Fruit fly (Drosophila melanogaster): ENCODE measurements around the gene inaF-C.

inaF-C gene

DNA sequence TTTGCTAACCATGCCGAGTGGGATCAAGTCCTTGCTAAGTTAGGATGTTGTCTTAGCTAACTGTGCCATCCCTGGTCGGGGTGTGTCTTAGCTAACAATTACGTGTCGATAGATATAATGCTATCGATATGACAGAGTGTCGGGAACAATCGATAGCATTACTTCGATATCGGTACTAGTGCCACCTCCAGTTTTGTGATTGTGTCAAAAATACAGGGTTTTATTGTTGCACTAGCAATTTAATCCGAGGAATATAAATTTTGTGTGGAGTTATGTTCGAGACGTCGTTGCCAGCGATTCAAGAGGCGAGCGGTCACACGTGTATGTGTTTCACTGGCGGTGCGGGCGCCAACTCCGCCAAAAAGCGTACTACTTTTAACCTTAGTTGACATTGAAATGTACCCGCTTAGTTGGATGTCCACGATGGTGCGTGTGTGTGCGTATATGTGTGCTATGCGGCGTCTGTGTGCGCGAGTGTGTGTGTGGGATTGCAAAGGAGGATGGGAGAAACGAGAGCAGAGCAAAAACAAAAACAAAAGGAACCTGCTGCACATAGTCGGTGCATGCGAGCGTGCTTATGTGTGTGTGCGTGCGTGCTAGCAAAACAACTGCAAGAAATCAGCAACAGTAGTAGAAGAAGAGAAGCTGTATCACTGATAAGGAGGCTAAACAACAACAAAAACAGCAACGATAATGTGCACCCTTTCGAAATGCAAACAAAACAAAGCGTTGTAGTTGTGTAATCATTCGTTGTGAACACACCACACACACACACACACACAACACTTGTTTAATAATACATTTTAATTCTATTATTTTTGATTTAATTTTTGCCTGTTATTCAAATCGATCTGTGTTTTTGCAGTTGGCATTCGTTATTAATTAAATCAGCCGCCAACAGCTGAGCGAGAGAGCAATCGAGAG, 36.3 kb downstream of the inaF-C start, which contains the start of gene PhKgamma:
TSS of gene PhKgamma (plus strand) at position 179 of the 924 bp plus-strand sequence.
- peak; percentile 49 for TF ChIP-seq CG32006 (GFP tag; optimal IDR thresholded peaks at IDR 0.05)
- TF ChIP-seq CG8119 (GFP tag; IDR thresholded peaks at IDR 0.05), result peak; percentile 54; the same call in 2 of the 3 replicates
- peak; percentile 73 for TF ChIP-seq CG6163 (GFP tag; IDR thresholded peaks at IDR 0.05)
- peak; percentile 10 for TF ChIP-seq Ets21C (GFP tag; optimal IDR thresholded peaks at IDR 0.05)
- peak; percentile 60 for TF ChIP-seq vri (GFP tag; optimal IDR thresholded peaks at IDR 0.05)
- TF ChIP-seq salr (GFP tag; optimal IDR thresholded peaks at IDR 0.05), result peak in 1 of 2 experiments; percentile 47
- TF ChIP-seq Gug (GFP tag; IDR thresholded peaks at IDR 0.05), result 0 out of 2 replicates have a peak, but pooled peaks have one; percentile 19
- TF ChIP-seq CG6808 (GFP tag; optimal IDR thresholded peaks at IDR 0.05), result peak; percentile 72
- TF ChIP-seq spab (GFP tag; optimal IDR thresholded peaks at IDR 0.05), result peak; percentile 21
- TF ChIP-seq esn (GFP tag; optimal IDR thresholded peaks at IDR 0.05), result peak; percentile 31
- peak; percentile 64 for TF ChIP-seq CG9139 (GFP tag; optimal IDR thresholded peaks at IDR 0.05)
- peak; percentile 8 for TF ChIP-seq CG1621 (tag; optimal IDR thresholded peaks at IDR 0.05)
- TF ChIP-seq Hr39 (GFP tag; optimal IDR thresholded peaks at IDR 0.05), result no peak
- peak; percentile 37 for TF ChIP-seq Ets96B (tag; optimal IDR thresholded peaks at IDR 0.05)
- TF ChIP-seq CG31627 (GFP tag; optimal IDR thresholded peaks at IDR 0.05), result no peak
- TF ChIP-seq pdm3 (GFP tag; optimal IDR thresholded peaks at IDR 0.05), result no peak
- TF ChIP-seq CG8632 (GFP tag; optimal IDR thresholded peaks at IDR 0.05), result no peak
- peak; percentile 63 for TF ChIP-seq CG15336 (GFP tag; IDR thresholded peaks at IDR 0.05)
- no peak for TF ChIP-seq Smox (GFP tag; optimal IDR thresholded peaks at IDR 0.05)
- peak; percentile 51 for TF ChIP-seq dsx (GFP tag; optimal IDR thresholded peaks at IDR 0.05; ENCODE audit: poor library complexity, severe bottlenecking)
- TF ChIP-seq fkh (GFP tag; optimal IDR thresholded peaks at IDR 0.05), result peak; percentile 27
- peak; percentile 70 for TF ChIP-seq CG6276 (GFP tag; optimal IDR thresholded peaks at IDR 0.05)
- TF ChIP-seq CG11902 (GFP tag; optimal IDR thresholded peaks at IDR 0.05), result no peak
- TF ChIP-seq fd85E (GFP tag; optimal IDR thresholded peaks at IDR 0.05), result no peak
- TF ChIP-seq Lpt (GFP tag; optimal IDR thresholded peaks at IDR 0.05), result peak; percentile 48
- no peak for TF ChIP-seq CG34406 (GFP tag; optimal IDR thresholded peaks at IDR 0.05)
- TF ChIP-seq CG10669 (GFP tag; optimal IDR thresholded peaks at IDR 0.05), result peak; percentile 10
- peak; percentile 11 for TF ChIP-seq cyc (GFP tag; optimal IDR thresholded peaks at IDR 0.05)
- TF ChIP-seq Eip75B (GFP tag; optimal IDR thresholded peaks at IDR 0.05), result peak; percentile 26
- no peak for TF ChIP-seq Met (GFP tag; optimal IDR thresholded peaks at IDR 0.05)
- TF ChIP-seq CG3032 (tag; optimal IDR thresholded peaks at IDR 0.05), result peak; percentile 7
- peak; percentile 47 for TF ChIP-seq net (GFP tag; optimal IDR thresholded peaks at IDR 0.05)
- no peak for TF ChIP-seq lz (GFP tag; optimal IDR thresholded peaks at IDR 0.05)
- TF ChIP-seq CG4318 (GFP tag; optimal IDR thresholded peaks at IDR 0.05), result no peak
- TF ChIP-seq CG11762 (GFP tag; optimal IDR thresholded peaks at IDR 0.05; ENCODE audit: insufficient read depth), result peak; percentile 41
- TF ChIP-seq dac (GFP tag; optimal IDR thresholded peaks at IDR 0.05), result no peak
- TF ChIP-seq achi (GFP tag; optimal IDR thresholded peaks at IDR 0.05), result peak; percentile 13
- peak; percentile 78 to 94 for TF ChIP-seq ss (GFP tag; optimal IDR thresholded peaks at IDR 0.05)
- no peak for TF ChIP-seq CG6792 (GFP tag; optimal IDR thresholded peaks at IDR 0.05)
- TF ChIP-seq CG3919 (GFP tag; optimal IDR thresholded peaks at IDR 0.05), result peak; percentile 24
- TF ChIP-seq acj6 (GFP tag; optimal IDR thresholded peaks at IDR 0.05), result no peak
- TF ChIP-seq Sox102F (GFP tag; optimal IDR thresholded peaks at IDR 0.05), result peak; percentile 3
- no peak for TF ChIP-seq Blimp-1 (GFP tag; optimal IDR thresholded peaks at IDR 0.05)
- TF ChIP-seq CG6854 (GFP tag; optimal IDR thresholded peaks at IDR 0.05), result no peak
- TF ChIP-seq Eip78C (GFP tag), result peak; percentile 67
- peak; percentile 27 for TF ChIP-seq Eip93F (GFP tag; optimal IDR thresholded peaks at IDR 0.05)
- no peak for TF ChIP-seq Sox15 (GFP tag; optimal IDR thresholded peaks at IDR 0.05)
- no peak for TF ChIP-seq CG10631 (GFP tag; optimal IDR thresholded peaks at IDR 0.05)
- no peak for TF ChIP-seq OdsH (GFP tag; optimal IDR thresholded peaks at IDR 0.05)

All from whole organism, prepupa.